Worm (Caenorhabditis elegans) whole organism, L4/young adult: Measurements from ENCODE around the gene lys-5.

Experiments used
- W03F9.2 ChIP-seq: fragments of 150-350 bp; optimal IDR thresholded peaks from 2 replicates; lab custom pipeline; 2014; ENCODE audit warnings: missing biosample characterization, missing genetic modification characterization
- dao-5 ChIP-seq: sonication (generic microtip); optimal IDR thresholded peaks from 2 replicates; lab custom pipeline; 2016; ENCODE audit warnings: missing genotype, missing genetic modification characterization, moderate library complexity, missing compliant biosample characterization

DNA sequence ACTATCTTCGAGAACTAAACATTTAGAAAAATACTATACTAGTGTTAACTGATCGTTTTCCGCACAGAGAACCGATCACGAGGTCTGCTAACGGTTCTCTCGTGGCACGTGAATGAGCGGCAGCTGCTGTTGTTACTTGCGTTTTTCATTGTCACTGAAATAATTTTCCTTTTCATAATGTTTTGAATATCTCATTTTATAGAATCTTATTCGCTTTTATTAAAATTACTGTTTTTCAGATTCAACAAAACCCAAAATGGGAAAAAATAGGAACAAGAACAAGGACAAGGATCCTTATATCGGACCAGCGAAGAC, 11.0 kb upstream of the lys-5 start, which contains the start of gene F58B3.6:
- TF ChIP-seq dao-5 (tag; lab: Kevin White, UChicago) (no peak), W03F9.2 (tag; lab: Kevin White, UChicago) (no peak)
